Fruit fly (Drosophila melanogaster) whole organism, adult: ENCODE results near the gene Pex7.

Experiments
- CG11617 ChIP-seq: fragments of 200-800 bp; sonication (Bioruptor generic); optimal IDR thresholded peaks from 2 replicates; lab custom pipeline; 2017; ENCODE audit warnings: mild to moderate bottlenecking, missing biosample characterization, missing genetic modification reagents, missing genetic modification characterization
- Clk ChIP-seq: fragments of 200-800 bp; sonication (Bioruptor generic); optimal IDR thresholded peaks from 2 replicates; lab custom pipeline; 2017; ENCODE audit warnings: missing biosample characterization, missing genetic modification characterization
- Mnt ChIP-seq: fragments of 200-800 bp; sonication (Bioruptor generic); optimal IDR thresholded peaks from 2 replicates; lab custom pipeline; 2016; ENCODE audit warnings: missing biosample characterization, mild to moderate bottlenecking, missing genetic modification characterization
- bab1 ChIP-seq: fragments of 200-800 bp; sonication (Bioruptor generic); optimal IDR thresholded peaks from 3 replicates; lab custom pipeline; 2019; ENCODE audit warnings: missing biosample characterization, mild to moderate bottlenecking, missing genetic modification characterization, moderate library complexity
- cnc ChIP-seq, 2 experiments: fragments of >200 bp; optimal IDR thresholded peaks; 2 replicates each; lab custom pipeline; 2017
- toe ChIP-seq: fragments of 200-800 bp; sonication (Bioruptor generic); optimal IDR thresholded peaks from 2 replicates; lab custom pipeline; 2016; ENCODE audit warnings: missing biosample characterization, missing genetic modification characterization

- TF ChIP-seq Mnt (GFP tag; lab: Kevin White, UChicago): peak; percentile 25
- TF ChIP-seq Clk (GFP tag; lab: Kevin White, UChicago): no peak
- TF ChIP-seq bab1 (GFP tag; lab: Kevin White, UChicago): peak; percentile 20
- TF ChIP-seq toe (GFP tag; lab: Kevin White, UChicago): no peak
- TF ChIP-seq CG11617 (GFP tag; lab: Kevin White, UChicago): no peak
- no peak for TF ChIP-seq cnc (optimal IDR thresholded peaks at IDR 0.05; lab: Kevin White, UChicago)
These were observed 52.7 kb downstream of the Pex7 start for dm6 chr3L:8699612-8700011.
